Worm (Caenorhabditis elegans) whole organism, L4 larva: ENCODE measurements around the gene elt-6.
A peak's percentile ranks its signal among the peaks of the same experiment; 100 is the strongest.

Experiments
- F37D6.2 ChIP-seq: sonication (generic microtip); optimal IDR thresholded peaks from 2 replicates; lab custom pipeline; 2016; ENCODE audit warnings: mild to moderate bottlenecking, missing genetic modification characterization, missing compliant biosample characterization
- F49E8.2 ChIP-seq: sonication (generic microtip); optimal IDR thresholded peaks from 2 replicates; lab custom pipeline; 2016; ENCODE audit warnings: missing compliant biosample characterization, mild to moderate bottlenecking, missing genetic modification characterization, borderline replicate concordance
- T20F7.1 ChIP-seq: fragments of 200-800 bp; sonication (Bioruptor generic); optimal IDR thresholded peaks from 2 replicates; lab custom pipeline; 2018; ENCODE audit warnings: mild to moderate bottlenecking, missing genetic modification characterization, missing compliant biosample characterization
- Y48G9A.11 ChIP-seq: fragments of 200-800 bp; sonication (Bioruptor generic); IDR thresholded peaks from 2 replicates; pipeline ENCODE4 v1.3.6; 2022; ENCODE audit warnings: missing genetic modification reagents, missing genetic modification characterization, missing compliant biosample characterization
- ZK337.2 ChIP-seq: fragments of 200-800 bp; sonication (Bioruptor generic); IDR thresholded peaks from 2 replicates; pipeline ENCODE4 v1.3.6; 2022; ENCODE audit warnings: missing genetic modification reagents, missing genetic modification characterization, missing compliant biosample characterization
- aha-1 ChIP-seq: fragments of 150-350 bp; peaks from one replicate; lab custom pipeline; 2014; ENCODE audit warnings: missing biosample characterization, missing genetic modification characterization
- ceh-20 ChIP-seq: fragments of 200-800 bp; sonication (Bioruptor generic); IDR thresholded peaks from 2 replicates; pipeline ENCODE4 v1.3.6; 2022; ENCODE audit warnings: missing genetic modification reagents, missing genetic modification characterization, missing compliant biosample characterization
- ceh-28 ChIP-seq: fragments of 150-350 bp; optimal IDR thresholded peaks from 2 replicates; lab custom pipeline; 2014; ENCODE audit warnings: missing biosample characterization, missing genetic modification reagents, missing genetic modification characterization
- ceh-44 ChIP-seq: fragments of 200-800 bp; sonication (Bioruptor generic); IDR thresholded peaks from 2 replicates; pipeline ENCODE4 v1.3.6; 2022; ENCODE audit warnings: missing genetic modification reagents, missing genetic modification characterization, missing compliant biosample characterization
- ctbp-1 ChIP-seq: fragments of 200-800 bp; sonication (Bioruptor generic); IDR thresholded peaks from 2 replicates; pipeline ENCODE4 v1.3.6; 2022; ENCODE audit warnings: missing genetic modification reagents, missing genetic modification characterization, missing compliant biosample characterization
- dmd-8 ChIP-seq: fragments of 200-800 bp; sonication (Bioruptor generic); IDR thresholded peaks from 2 replicates; pipeline ENCODE4 v1.3.6; 2022; ENCODE audit warnings: missing genetic modification characterization, missing compliant biosample characterization
- duxl-1 ChIP-seq: sonication (generic microtip); optimal IDR thresholded peaks from 2 replicates; lab custom pipeline; 2016; ENCODE audit warnings: mild to moderate bottlenecking, missing genetic modification characterization, moderate library complexity, missing compliant biosample characterization; ENCODE audit not compliant: poor library complexity
- fos-1 ChIP-seq: fragments of 150-350 bp; optimal IDR thresholded peaks from 2 replicates; lab custom pipeline; 2014; ENCODE audit warnings: missing biosample characterization, missing genetic modification characterization
- hlh-30 ChIP-seq: sonication (generic microtip); optimal IDR thresholded peaks from 2 replicates; lab custom pipeline; 2017; ENCODE audit warnings: antibody characterized with exemption, mild to moderate bottlenecking, missing genetic modification characterization, missing compliant biosample characterization; ENCODE audit not compliant: insufficient read depth
- lim-7 ChIP-seq: fragments of 200-800 bp; sonication (Bioruptor generic); IDR thresholded peaks from 2 replicates; pipeline ENCODE4 v1.3.6; 2022; ENCODE audit warnings: missing genetic modification characterization, missing compliant biosample characterization
- lin-38 ChIP-seq: fragments of 200-800 bp; sonication (Bioruptor generic); IDR thresholded peaks from 2 replicates; pipeline ENCODE4 v1.3.6; 2022; ENCODE audit warnings: missing genetic modification reagents, missing genetic modification characterization, missing compliant biosample characterization
- madf-5 ChIP-seq, 2 experiments: fragments of 200-800 bp; sonication (Bioruptor generic); IDR thresholded peaks; 2 replicates each; pipeline ENCODE4 v1.3.6; 2022; ENCODE audit warnings: missing compliant biosample characterization in 2 of 2, missing genetic modification characterization in 2 of 2
- madf-9 ChIP-seq: fragments of 200-800 bp; sonication (Bioruptor generic); conservative IDR thresholded peaks from 2 replicates; pipeline ENCODE4 v1.3.6; 2022; ENCODE audit warnings: missing genetic modification reagents, missing genetic modification characterization, missing compliant biosample characterization
- mdt-29 ChIP-seq: fragments of 200-800 bp; sonication (Bioruptor generic); IDR thresholded peaks from 2 replicates; pipeline ENCODE4 v1.3.6; 2022; ENCODE audit warnings: missing genetic modification reagents, missing genetic modification characterization, missing compliant biosample characterization
- mep-1 ChIP-seq: fragments of 150-350 bp; sonication (generic microtip); optimal IDR thresholded peaks from 3 replicates; lab custom pipeline; 2014; ENCODE audit warnings: missing biosample characterization, missing genetic modification characterization
- mes-2 ChIP-seq: sonication (generic microtip); optimal IDR thresholded peaks from 2 replicates; lab custom pipeline; 2016; ENCODE audit warnings: missing genotype, mild to moderate bottlenecking, missing genetic modification characterization, missing compliant biosample characterization; ENCODE audit not compliant: poor library complexity, severe bottlenecking
- mxl-3 ChIP-seq: fragments of 200-800 bp; sonication (Bioruptor generic); optimal IDR thresholded peaks from 2 replicates; lab custom pipeline; 2018; ENCODE audit warnings: mild to moderate bottlenecking, missing genetic modification characterization, missing compliant biosample characterization
- nhr-111 ChIP-seq: fragments of 200-800 bp; sonication (Bioruptor generic); optimal IDR thresholded peaks from 2 replicates; lab custom pipeline; 2018; ENCODE audit warnings: mild to moderate bottlenecking, missing genetic modification characterization, missing compliant biosample characterization
- nhr-41 ChIP-seq: fragments of 200-800 bp; sonication (Bioruptor generic); IDR thresholded peaks from 2 replicates; pipeline ENCODE4 v1.3.6; 2022; ENCODE audit warnings: missing genetic modification reagents, missing genetic modification characterization, missing compliant biosample characterization
- nhr-76 ChIP-seq: fragments of 150-350 bp; optimal IDR thresholded peaks from 2 replicates; lab custom pipeline; 2014; ENCODE audit warnings: missing biosample characterization, missing genetic modification characterization
- rbr-2 ChIP-seq: sonication (generic microtip); optimal IDR thresholded peaks from 2 replicates; lab custom pipeline; 2016; ENCODE audit warnings: missing genotype, missing genetic modification characterization, missing compliant biosample characterization
- set-16 ChIP-seq: fragments of 200-800 bp; sonication (Bioruptor generic); IDR thresholded peaks from 2 replicates; pipeline ENCODE4 v1.3.6; 2022; ENCODE audit warnings: missing genetic modification reagents, missing genetic modification characterization, missing compliant biosample characterization
- spr-3 ChIP-seq: fragments of 200-800 bp; sonication (Bioruptor generic); optimal IDR thresholded peaks from 2 replicates; lab custom pipeline; 2018; ENCODE audit warnings: mild to moderate bottlenecking, missing genetic modification characterization, missing compliant biosample characterization
- unc-62 ChIP-seq, 3 experiments: fragments of 150-350 bp in 1 of 3; sonication (generic microtip); optimal IDR thresholded peaks in 2 of 3; peaks in 1 of 3; 1 replicate in 1 of 3; 2 replicates in 2 of 3; lab custom pipeline; 2014 to 2017; ENCODE audit warnings: missing biosample characterization in 3 of 3, missing genetic modification characterization in 3 of 3, missing genetic modification reagents in 3 of 3, missing genotype in 1 of 3
- zag-1 ChIP-seq: fragments of 150-350 bp; optimal IDR thresholded peaks from 2 replicates; lab custom pipeline; 2014; ENCODE audit warnings: missing biosample characterization, missing genetic modification characterization
- ztf-11 ChIP-seq: fragments of 150-350 bp; optimal IDR thresholded peaks from 2 replicates; lab custom pipeline; 2014; ENCODE audit warnings: missing biosample characterization, missing genetic modification characterization

The elt-6 gene

DNA sequence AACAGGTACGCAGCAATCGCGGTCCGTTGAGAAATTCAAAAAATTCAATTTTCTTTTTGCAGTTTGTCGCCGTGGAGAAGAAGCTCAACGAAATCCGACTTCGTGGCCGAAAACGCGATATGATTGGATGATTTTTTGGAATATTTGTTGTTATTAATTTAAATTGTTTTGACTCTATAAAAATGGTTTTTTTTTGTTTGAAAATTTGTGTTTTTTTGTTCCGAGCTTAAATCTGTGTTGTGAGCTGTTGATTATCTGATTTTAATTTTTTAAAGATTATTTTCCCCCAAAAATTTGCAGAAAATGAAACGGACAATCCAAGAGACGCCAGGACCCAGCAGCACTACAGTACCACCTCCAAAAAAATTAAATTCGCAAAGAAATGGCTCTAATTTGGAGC lies 41.8 kb downstream of the elt-6 start, which contains the start of gene tdpo-1:
tdpo-1 (plus strand) TSS at position 301 of the 400 bp plus-strand sequence.
- TF ChIP-seq zag-1 (tag; lab: Kevin White, UChicago): no peak
- TF ChIP-seq spr-3 (GFP tag; lab: Kevin White, UChicago): no peak
- no peak for TF ChIP-seq lim-7 (GFP tag; lab: Robert Waterston, UW)
- no peak for TF ChIP-seq mdt-29
- TF ChIP-seq duxl-1 (tag; lab: Kevin White, UChicago): no peak
- no peak for TF ChIP-seq madf-9 (GFP tag; lab: Robert Waterston, UW)
- TF ChIP-seq fos-1 (tag; lab: Kevin White, UChicago): no peak
- TF ChIP-seq mep-1 (tag; lab: Kevin White, UChicago): no peak
- no peak for TF ChIP-seq F49E8.2 (tag; lab: Kevin White, UChicago)
- no peak for TF ChIP-seq nhr-76 (tag; lab: Kevin White, UChicago)
- no peak for TF ChIP-seq mes-2
- TF ChIP-seq dmd-8 (GFP tag; lab: Robert Waterston, UW): no peak
- no peak for TF ChIP-seq T20F7.1 (GFP tag; lab: Kevin White, UChicago)
- TF ChIP-seq Y48G9A.11 (GFP tag; lab: Robert Waterston, UW): no peak
- TF ChIP-seq ceh-44 (GFP tag; lab: Robert Waterston, UW): no peak
- no peak for TF ChIP-seq nhr-111 (GFP tag; lab: Kevin White, UChicago)
- TF ChIP-seq, all 104 proteins: peak for 0

ce11 chrIV:1963247-1963646 lies 45.5 kb downstream of the elt-6 start, which contains the start of gene ulp-3:
TSS of gene ulp-3 (plus strand) at chrIV:1963634.
- TF ChIP-seq ztf-11 (tag; lab: Kevin White, UChicago) (no peak), aha-1 (tag; lab: Kevin White, UChicago) (peak; percentile 41), madf-5 (GFP tag; IDR thresholded peaks at IDR 0.05; lab: Robert Waterston, UW) (no peak), set-16 (GFP tag; lab: Robert Waterston, UW) (no peak), ceh-20 (no peak), lin-38 (GFP tag; lab: Robert Waterston, UW) (peak; percentile 87), hlh-30 (tag; lab: Kevin White, UChicago) (no peak)
- TF ChIP-seq, all 104 proteins: peak for 2

DNA sequence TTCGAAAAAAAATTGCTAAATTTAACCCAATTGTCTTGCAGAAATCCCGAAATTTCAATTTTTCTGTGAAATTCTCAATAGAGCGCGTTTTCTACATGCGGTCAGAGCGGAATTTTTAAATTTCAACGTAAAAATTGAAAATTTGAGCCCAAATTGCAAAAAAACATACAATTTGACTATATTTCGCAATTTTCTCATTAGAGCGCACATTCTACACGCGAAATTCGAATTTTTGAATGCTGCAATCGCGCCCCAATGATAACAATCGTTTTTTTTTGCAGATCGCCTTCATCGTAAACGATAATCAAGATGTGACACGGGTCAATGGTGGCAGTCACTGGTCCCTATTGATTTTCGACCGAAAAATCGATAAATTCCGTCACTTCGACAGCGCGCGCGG lies 46.3 kb downstream of the elt-6 start:
- no peak for TF ChIP-seq unc-62 (GFP tag; optimal IDR thresholded peaks at IDR 0.05 in 1 of 2; lab: Kevin White, UChicago)
- TF ChIP-seq unc-62 (tag; optimal IDR thresholded peaks at IDR 0.05; lab: Kevin White, UChicago): no peak
- peak; percentile 77 for TF ChIP-seq lin-38 (GFP tag; lab: Robert Waterston, UW)

- no peak for TF ChIP-seq mxl-3
- no peak for TF ChIP-seq nhr-41 (GFP tag; lab: Robert Waterston, UW)
- TF ChIP-seq ctbp-1 (GFP tag; lab: Robert Waterston, UW): no peak
- no peak for TF ChIP-seq lim-7 (GFP tag; lab: Robert Waterston, UW)
- TF ChIP-seq ZK337.2: no peak
- TF ChIP-seq rbr-2: no peak
- TF ChIP-seq ceh-28 (tag; lab: Kevin White, UChicago): peak; percentile 93
- TF ChIP-seq hlh-30 (tag; lab: Kevin White, UChicago): no peak
Measured at ce11 chrIV:1965135-1965534, 47.4 kb downstream of the elt-6 start, which contains the start of gene Y48A5A.1. TSS of gene Y48A5A.1 (plus strand) at chrIV:1965481.

DNA sequence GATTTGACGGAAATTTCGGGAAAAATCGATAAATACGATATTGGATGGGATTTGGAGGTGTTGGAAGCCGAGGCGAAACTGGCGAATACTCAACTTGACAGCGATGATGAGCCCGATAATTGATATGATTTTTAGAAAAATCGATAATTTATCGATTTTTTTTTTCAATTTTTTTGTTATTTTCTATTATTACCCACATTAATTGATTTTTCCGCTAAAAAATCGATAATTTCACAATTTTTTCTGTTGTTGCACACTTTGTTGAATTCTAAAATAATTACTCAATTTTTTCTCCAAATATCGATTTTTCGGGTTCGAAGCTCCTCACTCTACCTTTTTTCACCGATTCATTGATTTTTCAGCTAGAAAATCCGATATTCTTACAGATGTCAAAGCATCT lies 51.6 kb downstream of the elt-6 start, which contains the start of gene Y48A5A.3:
Y48A5A.3 (plus strand) TSS at position 385 of the 400 bp plus-strand sequence.
- peak; percentile 86 for TF ChIP-seq ceh-28 (tag; lab: Kevin White, UChicago)
- no peak for TF ChIP-seq F37D6.2 (tag; lab: Kevin White, UChicago)
